Fruit fly (Drosophila melanogaster) whole organism, wandering third instar larva: ENCODE results near the gene CG17929.

Source experiments
- CG32264 ChIP-seq: fragments of 200-800 bp; sonication (Bioruptor generic); optimal IDR thresholded peaks from 2 replicates; lab custom pipeline; 2016; ENCODE audit warnings: missing biosample characterization, missing genetic modification characterization
- Mio ChIP-seq: sonication (Bioruptor generic); optimal IDR thresholded peaks from 2 replicates; lab custom pipeline; 2016; ENCODE audit warnings: missing biosample characterization, missing genetic modification characterization
- fru ChIP-seq: fragments of 200-800 bp; sonication (Bioruptor generic); optimal IDR thresholded peaks from 3 replicates; lab custom pipeline; 2016; ENCODE audit warnings: missing biosample characterization, mild to moderate bottlenecking, missing genetic modification characterization
- h ChIP-seq: fragments of 200-800 bp; sonication (Bioruptor generic); optimal IDR thresholded peaks from 3 replicates; lab custom pipeline; 2016; ENCODE audit warnings: missing biosample characterization, mild to moderate bottlenecking, missing genetic modification characterization
- jim ChIP-seq: fragments of 175-275, 200-325 bp; sonication (Bioruptor generic); optimal IDR thresholded peaks from 2 replicates; lab custom pipeline; 2016; ENCODE audit warnings: missing biosample characterization, mild to moderate bottlenecking, missing genetic modification characterization
- pan ChIP-seq: fragments of >200 bp; optimal IDR thresholded peaks from 2 replicates; lab custom pipeline; 2017
- psq ChIP-seq: fragments of 200-800 bp; sonication (Bioruptor generic); optimal IDR thresholded peaks from 3 replicates; lab custom pipeline; 2017; ENCODE audit warnings: missing biosample characterization, mild to moderate bottlenecking, missing genetic modification characterization, moderate library complexity
- sv ChIP-seq: fragments of 200-800 bp; sonication (Bioruptor generic); optimal IDR thresholded peaks from 3 replicates; lab custom pipeline; 2016; ENCODE audit warnings: missing biosample characterization, missing genetic modification characterization
- tai ChIP-seq: sonication (Bioruptor generic); optimal IDR thresholded peaks from 2 replicates; lab custom pipeline; 2016; ENCODE audit warnings: missing biosample characterization, missing genetic modification characterization

- no peak for TF ChIP-seq h (GFP tag; lab: Kevin White, UChicago)
- no peak for TF ChIP-seq fru (GFP tag; lab: Kevin White, UChicago)
- no peak for TF ChIP-seq Mio (GFP tag; lab: Kevin White, UChicago)
- no peak for TF ChIP-seq tai (GFP tag; lab: Kevin White, UChicago)
- no peak for TF ChIP-seq sv (GFP tag; lab: Kevin White, UChicago)
- no peak for TF ChIP-seq psq
- no peak for TF ChIP-seq jim
- TF ChIP-seq CG32264, result no peak
- no peak for TF ChIP-seq pan (lab: Kevin White, UChicago)
Observed at dm6 chr3R:16356863-16357215, 31.5 kb downstream of the CG17929 start, which contains the start of gene CG10311.
